Fruit fly (Drosophila melanogaster): Measurements from ENCODE around the gene CG45075.
A peak's percentile ranks its signal among the peaks of the same experiment; 100 is the strongest.

CG45075 gene

dm6 chr2L:6053874-6054469, 37.2 kb upstream of the CG45075 start, which contains the start of gene CG13995 (continued):
- TF ChIP-seq hkb (optimal IDR thresholded peaks at IDR 0.05) (no peak), hkb (GFP tag; IDR thresholded peaks at IDR 0.05) (peak; percentile 19; the same call in 1 of the 2 replicates), klu (GFP tag; IDR thresholded peaks at IDR 0.05) (no peak), gt (GFP tag; IDR thresholded peaks at IDR 0.05) (no peak), ase (GFP tag; IDR thresholded peaks at IDR 0.05) (0 out of 3 replicates have a peak, but pooled peaks have one; percentile 36), Hr51 (GFP tag; optimal IDR thresholded peaks at IDR 0.05) (peak in 1 of 2 experiments; percentile 75), CG8290 (GFP tag; optimal IDR thresholded peaks at IDR 0.05) (no peak), CG8290 (tag; optimal IDR thresholded peaks at IDR 0.05) (no peak), nom (GFP tag; optimal IDR thresholded peaks at IDR 0.05) (peak; percentile 54), Adf1 (GFP tag; IDR thresholded peaks at IDR 0.05) (peak; percentile 14; the same call in 1 of the 2 replicates), Blimp-1 (GFP tag; optimal IDR thresholded peaks at IDR 0.05) (peak; percentile 28), cg (GFP tag; optimal IDR thresholded peaks at IDR 0.05) (peak; percentile 57), CG32767 (GFP tag; IDR thresholded peaks at IDR 0.05) (0 out of 2 replicates have a peak, but pooled peaks have one; percentile 26), seq (GFP tag; IDR thresholded peaks at IDR 0.05) (peak; percentile 31; the same call in 1 of the 2 replicates), CG18599 (GFP tag; optimal IDR thresholded peaks at IDR 0.05) (peak; percentile 7), inv (GFP tag; IDR thresholded peaks at IDR 0.05; ENCODE audit: partially characterized antibody) (0 out of 2 replicates have a peak, but pooled peaks have one; percentile 10), CG13894 (tag; optimal IDR thresholded peaks at IDR 0.05) (peak; percentile 100), salm (tag; optimal IDR thresholded peaks at IDR 0.05) (no peak)

dm6 chr2L:6060210-6060609, 31.0 kb upstream of the CG45075 start, which contains the start of gene CG34180:
TSS of gene CG34180 (plus strand) at chr2L:6060510.
- TF ChIP-seq Pdp1 (GFP tag; optimal IDR thresholded peaks at IDR 0.05) (peak in 1 of 2 experiments; percentile 17), Rfx (GFP tag; IDR thresholded peaks at IDR 0.05) (no peak), kah (GFP tag; optimal IDR thresholded peaks at IDR 0.05) (no peak)

- peak; percentile 71 for TF ChIP-seq CG4424 (GFP tag; optimal IDR thresholded peaks at IDR 0.05)
- peak; percentile 51 for TF ChIP-seq CG1233 (GFP tag; optimal IDR thresholded peaks at IDR 0.05)
- TF ChIP-seq Lhr (GFP tag; optimal IDR thresholded peaks at IDR 0.05): peak; percentile 57
- TF ChIP-seq CG11695 (GFP tag; IDR thresholded peaks at IDR 0.05): peak; percentile 67
- TF ChIP-seq Ets97D (GFP tag; optimal IDR thresholded peaks at IDR 0.05): peak; percentile 93
- no peak for TF ChIP-seq corto (GFP tag; optimal IDR thresholded peaks at IDR 0.05)
- peak; percentile 92 for TF ChIP-seq trem (tag; optimal IDR thresholded peaks at IDR 0.05)
- peak; percentile 85 for TF ChIP-seq caup (GFP tag; optimal IDR thresholded peaks at IDR 0.05; ENCODE audit: severe bottlenecking)
- TF ChIP-seq gce (GFP tag; IDR thresholded peaks at IDR 0.05): peak; percentile 9; the same call in 1 of the 3 replicates
- TF ChIP-seq tin (GFP tag; optimal IDR thresholded peaks at IDR 0.05): peak; percentile 85
- no peak; the same call in 1 of the 2 replicates for TF ChIP-seq sna (GFP tag; IDR thresholded peaks at IDR 0.05; ENCODE audit: partially characterized antibody)
- TF ChIP-seq gt (GFP tag; IDR thresholded peaks at IDR 0.05): no peak
- peak; percentile 67 for TF ChIP-seq slp2 (GFP tag; optimal IDR thresholded peaks at IDR 0.05)
- TF ChIP-seq CG18011 (GFP tag; optimal IDR thresholded peaks at IDR 0.05): peak; percentile 63
- TF ChIP-seq CG14014 (GFP tag; IDR thresholded peaks at IDR 0.05): peak; percentile 81
- TF ChIP-seq fd3F (GFP tag; optimal IDR thresholded peaks at IDR 0.05): peak; percentile 77
- TF ChIP-seq BEAF-32 (GFP tag; optimal IDR thresholded peaks at IDR 0.05): peak; percentile 58
- peak; percentile 57 for TF ChIP-seq CG31224 (GFP tag; IDR thresholded peaks at IDR 0.05)
- peak; percentile 73 for TF ChIP-seq esg (GFP tag; conservative IDR thresholded peaks at IDR 0.05)
- TF ChIP-seq gcm2 (GFP tag; optimal IDR thresholded peaks at IDR 0.05): peak; percentile 2
- peak; percentile 69 for TF ChIP-seq CG13123 (GFP tag; optimal IDR thresholded peaks at IDR 0.05)
- TF ChIP-seq CG7745 (tag; optimal IDR thresholded peaks at IDR 0.05): peak; percentile 74
- TF ChIP-seq CG12071 (GFP tag; optimal IDR thresholded peaks at IDR 0.05): peak; percentile 46
- TF ChIP-seq lola (GFP tag; optimal IDR thresholded peaks at IDR 0.05): peak in 1 of 3 experiments; percentile 79
- TF ChIP-seq Myb (GFP tag; optimal IDR thresholded peaks at IDR 0.05): peak; percentile 68
Measured at dm6 chr2L:6062382-6063082, 28.7 kb upstream of the CG45075 start, which contains the start of the genes ND-51 and CG13994. TSS of gene ND-51 (minus strand) at chr2L:6062757. TSS of gene CG13994 (plus strand) at chr2L:6062989.

All from whole organism, embryonic.